Fruit fly (Drosophila melanogaster) whole organism, adult: ENCODE measurements around the gene Ir94d.

Experiments used
- CG5204 ChIP-seq: fragments of 200-800 bp; sonication (Bioruptor generic); optimal IDR thresholded peaks from 2 replicates; lab custom pipeline; 2016; ENCODE audit warnings: missing biosample characterization, missing genetic modification characterization
- Hr96 ChIP-seq: fragments of 200-800 bp; sonication (Bioruptor generic); optimal IDR thresholded peaks from 2 replicates; lab custom pipeline; 2016; ENCODE audit warnings: missing biosample characterization, missing genetic modification characterization
- Mnt ChIP-seq: fragments of 200-800 bp; sonication (Bioruptor generic); optimal IDR thresholded peaks from 2 replicates; lab custom pipeline; 2016; ENCODE audit warnings: missing biosample characterization, mild to moderate bottlenecking, missing genetic modification characterization
- kay ChIP-seq: fragments of 200-800 bp; sonication (Bioruptor generic); peaks from one replicate; lab custom pipeline; 2016; ENCODE audit warnings: missing biosample characterization, missing genetic modification characterization, borderline replicate concordance
- pad ChIP-seq: fragments of 200-800 bp; sonication (Bioruptor generic); optimal IDR thresholded peaks from 3 replicates; lab custom pipeline; 2017; ENCODE audit warnings: missing biosample characterization, missing genetic modification characterization, mild to moderate bottlenecking, moderate library complexity, missing genetic modification reagents
- toe ChIP-seq: fragments of 200-800 bp; sonication (Bioruptor generic); optimal IDR thresholded peaks from 2 replicates; lab custom pipeline; 2016; ENCODE audit warnings: missing biosample characterization, missing genetic modification characterization

dm6 chr3R:23405209-23405608, 2.6 kb downstream of the Ir94d start, which contains the start of gene Ir94e:
- TF ChIP-seq Mnt (GFP tag; lab: Kevin White, UChicago) (no peak), pad (no peak), kay (GFP tag; lab: Kevin White, UChicago) (no peak), Hr96 (no peak), CG5204 (GFP tag; lab: Kevin White, UChicago) (no peak), toe (GFP tag; lab: Kevin White, UChicago) (no peak)
